Fruit fly (Drosophila melanogaster): Measurements from ENCODE around the gene CG13385.

DNA sequence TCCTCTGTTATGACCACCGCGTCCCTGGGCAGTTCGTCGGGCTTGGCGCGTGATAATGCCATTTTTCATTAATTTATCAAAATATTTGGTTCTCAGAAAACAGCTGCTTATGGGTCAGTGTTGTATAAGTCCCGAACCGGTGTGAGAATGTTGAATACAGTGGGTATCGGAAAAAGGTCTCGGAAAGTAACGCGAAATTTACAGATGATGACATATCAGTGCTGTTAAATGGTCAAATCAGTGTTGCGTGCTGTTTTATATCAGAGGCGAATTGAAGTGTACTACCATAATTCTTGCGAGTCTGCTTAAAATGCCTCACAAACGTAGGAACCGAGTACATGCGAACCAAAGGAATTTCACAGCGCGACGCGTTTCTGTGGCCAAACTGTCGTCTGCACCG lies 13.8 kb upstream of the CG13385 start, which contains the start of the genes CG13392 and Rcd4:
- no peak for TF ChIP-seq lola (GFP tag; optimal IDR thresholded peaks at IDR 0.05)
- peak; percentile 37 for TF ChIP-seq CG9705 (GFP tag; optimal IDR thresholded peaks at IDR 0.05)
- TF ChIP-seq Jra (GFP tag; optimal IDR thresholded peaks at IDR 0.05): peak; percentile 83
- peak; percentile 92 for TF ChIP-seq Hnf4 (GFP tag; optimal IDR thresholded peaks at IDR 0.05)
- TF ChIP-seq Dif (GFP tag; optimal IDR thresholded peaks at IDR 0.05; ENCODE audit: partially characterized antibody): no peak

All from whole organism, wandering third instar larva.